Fruit fly (Drosophila melanogaster) whole organism, embryonic: Measurements from ENCODE around the gene CG11367.

Experiments
- Awh ChIP-seq: fragments of 200-800 bp; sonication (Bioruptor generic); IDR thresholded peaks from 2 replicates; pipeline ENCODE4, ENCODE4 v1.3.6; 2022; ENCODE audit warnings: missing biosample characterization, missing genetic modification characterization
- BEAF-32 ChIP-seq: fragments of 200-800 bp; sonication (Bioruptor generic); optimal IDR thresholded peaks from 3 replicates; lab custom pipeline; 2017; ENCODE audit warnings: missing biosample characterization, missing genetic modification characterization, mild to moderate bottlenecking, moderate library complexity, missing genetic modification reagents
- C15 ChIP-seq: fragments of 200-800 bp; sonication (Bioruptor generic); IDR thresholded peaks from 3 replicates; pipeline ENCODE4 v1.3.6; 2022; ENCODE audit warnings: missing biosample characterization, missing genetic modification characterization
- CG11560 ChIP-seq: fragments of 200-800 bp; sonication (Bioruptor generic); IDR thresholded peaks from 3 replicates; pipeline ENCODE4 v1.3.6; 2022; ENCODE audit warnings: missing biosample characterization, missing genetic modification characterization
- CG13424 ChIP-seq: fragments of 200-800 bp; sonication (Bioruptor generic); optimal IDR thresholded peaks from 2 replicates; lab custom pipeline; 2019; ENCODE audit warnings: missing biosample characterization, mild to moderate bottlenecking, missing genetic modification characterization, moderate library complexity
- CG13624 ChIP-seq: fragments of 200-800 bp; sonication (Bioruptor generic); optimal IDR thresholded peaks from 2 replicates; lab custom pipeline; 2016; ENCODE audit warnings: missing biosample characterization, missing genetic modification characterization
- CG14710 ChIP-seq: fragments of 200-800 bp; sonication (Bioruptor generic); optimal IDR thresholded peaks from 3 replicates; lab custom pipeline; 2019; ENCODE audit warnings: missing biosample characterization, mild to moderate bottlenecking, missing genetic modification characterization, moderate library complexity
- CG15696 ChIP-seq: fragments of 200-800 bp; sonication (Bioruptor generic); optimal IDR thresholded peaks from 2 replicates; lab custom pipeline; 2019; ENCODE audit warnings: missing biosample characterization, mild to moderate bottlenecking, missing genetic modification characterization, moderate library complexity
- CG17328 ChIP-seq: fragments of 200-800 bp; sonication (Bioruptor generic); IDR thresholded peaks from 2 replicates; pipeline ENCODE4 v1.3.6; 2022; ENCODE audit warnings: missing biosample characterization, missing genetic modification characterization
- CG18262 ChIP-seq: fragments of 200-800 bp; optimal IDR thresholded peaks from 3 replicates; lab custom pipeline; 2019; ENCODE audit warnings: missing biosample characterization, mild to moderate bottlenecking, missing genetic modification characterization, moderate library complexity
- CG18619 ChIP-seq: fragments of 200-800 bp; sonication (Bioruptor generic); optimal IDR thresholded peaks from 3 replicates; lab custom pipeline; 2017; ENCODE audit warnings: missing biosample characterization, mild to moderate bottlenecking, missing genetic modification characterization
- CG2116 ChIP-seq: fragments of 200-800 bp; sonication (Bioruptor generic); optimal IDR thresholded peaks from 3 replicates; lab custom pipeline; 2018; ENCODE audit warnings: missing biosample characterization, mild to moderate bottlenecking, missing genetic modification characterization
- CG2120 ChIP-seq: fragments of 200-800 bp; sonication (Bioruptor generic); optimal IDR thresholded peaks from 3 replicates; lab custom pipeline; 2016; ENCODE audit warnings: missing biosample characterization, missing genetic modification characterization
- CG31441 ChIP-seq: fragments of 200-800 bp; sonication (Bioruptor generic); IDR thresholded peaks from 2 replicates; pipeline ENCODE4 v1.3.6; 2022; ENCODE audit warnings: missing biosample characterization, missing genetic modification characterization
- CG32772 ChIP-seq: fragments of 200-800 bp; sonication (Bioruptor generic); IDR thresholded peaks from 2 replicates; pipeline ENCODE4 v1.3.6; 2022; ENCODE audit warnings: missing biosample characterization, missing genetic modification characterization
- CG33213 ChIP-seq: fragments of 200-800 bp; sonication (Bioruptor generic); optimal IDR thresholded peaks from 3 replicates; lab custom pipeline; 2016; ENCODE audit warnings: missing biosample characterization, missing genetic modification characterization
- CG34376 ChIP-seq: fragments of 200-800 bp; sonication (Bioruptor generic); optimal IDR thresholded peaks from 2 replicates; lab custom pipeline; 2018; ENCODE audit warnings: missing biosample characterization, mild to moderate bottlenecking, missing genetic modification characterization
- CG42726 ChIP-seq: fragments of 200-800 bp; sonication (Bioruptor generic); IDR thresholded peaks from 2 replicates; pipeline ENCODE4 v1.3.6; 2022; ENCODE audit warnings: missing biosample characterization, missing genetic modification characterization; ENCODE audit not compliant: partially characterized antibody
- CG6765 ChIP-seq: fragments of 200-800 bp; sonication (Bioruptor generic); optimal IDR thresholded peaks from 3 replicates; lab custom pipeline; 2017; ENCODE audit warnings: missing biosample characterization, mild to moderate bottlenecking, missing genetic modification characterization
- CG7786 ChIP-seq: fragments of 200-800 bp; sonication (Bioruptor generic); optimal IDR thresholded peaks from 2 replicates; lab custom pipeline; 2016; ENCODE audit warnings: missing biosample characterization, missing genetic modification characterization
- CG7987 ChIP-seq: fragments of 200-800 bp; sonication (Bioruptor generic); optimal IDR thresholded peaks from 2 replicates; lab custom pipeline; 2018; ENCODE audit warnings: missing biosample characterization, mild to moderate bottlenecking, missing genetic modification characterization, moderate library complexity
- CG9727 ChIP-seq: fragments of 200-800 bp; sonication (Bioruptor generic); optimal IDR thresholded peaks from 3 replicates; lab custom pipeline; 2017; ENCODE audit warnings: missing biosample characterization, mild to moderate bottlenecking, missing genetic modification characterization
- D ChIP-seq, 2 experiments: fragments of 200-800 bp in 1 of 2; fragments of >200 bp in 1 of 2; sonication (Bioruptor generic) in 1 of 2; optimal IDR thresholded peaks; 2 replicates in 1 of 2; 3 replicates in 1 of 2; lab custom pipeline; 2017; ENCODE audit warnings: mild to moderate bottlenecking in 1 of 2, missing biosample characterization in 1 of 2, missing genetic modification characterization in 1 of 2, missing genetic modification reagents in 1 of 2
- D19B ChIP-seq: fragments of 200-800 bp; sonication (Bioruptor generic); optimal IDR thresholded peaks from 2 replicates; lab custom pipeline; 2017; ENCODE audit warnings: missing biosample characterization, mild to moderate bottlenecking, missing genetic modification characterization
- Doc2 ChIP-seq: fragments of 200-800 bp; sonication (Bioruptor generic); IDR thresholded peaks from 2 replicates; pipeline ENCODE4 v1.3.6; 2022; ENCODE audit warnings: missing biosample characterization, missing genetic modification characterization
- Doc3 ChIP-seq: fragments of 200-800 bp; sonication (Bioruptor generic); IDR thresholded peaks from 3 replicates; pipeline ENCODE4 v1.3.6; 2022; ENCODE audit warnings: missing biosample characterization, missing genetic modification characterization; ENCODE audit not compliant: partially characterized antibody
- Fer3 ChIP-seq: fragments of 200-800 bp; sonication (Bioruptor generic); optimal IDR thresholded peaks from 2 replicates; lab custom pipeline; 2018; ENCODE audit warnings: missing biosample characterization, mild to moderate bottlenecking, missing genetic modification characterization, moderate library complexity
- H2.0 ChIP-seq: fragments of 200-800 bp; sonication (Bioruptor generic); IDR thresholded peaks from 2 replicates; pipeline ENCODE4 v1.3.6; 2022; ENCODE audit warnings: missing biosample characterization, missing genetic modification characterization
- MESR4 ChIP-seq: fragments of 200-800 bp; sonication (Bioruptor generic); optimal IDR thresholded peaks from 2 replicates; lab custom pipeline; 2018; ENCODE audit warnings: missing biosample characterization, mild to moderate bottlenecking, missing genetic modification characterization, moderate library complexity
- Max ChIP-seq: fragments of 200-800 bp; sonication (Bioruptor generic); optimal IDR thresholded peaks from 2 replicates; lab custom pipeline; 2016; ENCODE audit warnings: missing biosample characterization, mild to moderate bottlenecking, missing genetic modification characterization
- Mrtf ChIP-seq: fragments of 200-800 bp; sonication (Bioruptor generic); IDR thresholded peaks from 3 replicates; pipeline ENCODE4 v1.3.6; 2022; ENCODE audit warnings: missing biosample characterization, missing genetic modification characterization
- NK7.1 ChIP-seq: fragments of 200-800 bp; sonication (Bioruptor generic); optimal IDR thresholded peaks from 3 replicates; lab custom pipeline; 2016; ENCODE audit warnings: missing biosample characterization, missing genetic modification characterization
- Rfx ChIP-seq: fragments of 200-800 bp; sonication (Bioruptor generic); IDR thresholded peaks from 2 replicates; pipeline ENCODE4 v1.3.6; 2022; ENCODE audit warnings: missing biosample characterization, missing genetic modification characterization
- Tbp ChIP-seq: fragments of >200 bp; optimal IDR thresholded peaks from 2 replicates; lab custom pipeline; 2018; ENCODE audit warnings: missing biosample characterization, missing genetic modification characterization
- ap ChIP-seq: fragments of 200-800 bp; sonication (Bioruptor generic); IDR thresholded peaks from 2 replicates; pipeline ENCODE4 v1.3.6; 2022; ENCODE audit warnings: missing biosample characterization, missing genetic modification characterization
- bowl ChIP-seq: fragments of 200-800 bp; sonication (Bioruptor generic); IDR thresholded peaks from 2 replicates; pipeline ENCODE4 v1.3.6; 2022; ENCODE audit warnings: missing biosample characterization, missing genetic modification characterization
- chn ChIP-seq: fragments of 200-800 bp; sonication (Bioruptor generic); optimal IDR thresholded peaks from 2 replicates; lab custom pipeline; 2016; ENCODE audit warnings: missing biosample characterization, missing genetic modification characterization
- crp ChIP-seq, 2 experiments: fragments of 200-800 bp; sonication (Bioruptor generic); optimal IDR thresholded peaks; 2 replicates in 1 of 2; 3 replicates in 1 of 2; lab custom pipeline; 2017; ENCODE audit warnings: missing biosample characterization in 2 of 2, missing genetic modification characterization in 2 of 2, mild to moderate bottlenecking in 1 of 2, moderate library complexity in 1 of 2
- disco-r ChIP-seq: fragments of 200-800 bp; sonication (Bioruptor generic); optimal IDR thresholded peaks from 2 replicates; lab custom pipeline; 2016; ENCODE audit warnings: missing biosample characterization, missing genetic modification characterization
- gfzf ChIP-seq: fragments of 200-800 bp; sonication (Bioruptor generic); optimal IDR thresholded peaks from 2 replicates; lab custom pipeline; 2016; ENCODE audit warnings: missing biosample characterization, mild to moderate bottlenecking, missing genetic modification characterization, moderate library complexity
- knrl ChIP-seq: fragments of 200-800 bp; sonication (Bioruptor generic); IDR thresholded peaks from 3 replicates; pipeline ENCODE4 v1.3.6; 2022; ENCODE audit warnings: missing biosample characterization, missing genetic modification characterization; ENCODE audit not compliant: partially characterized antibody
- lab ChIP-seq: fragments of 200-800 bp; sonication (Bioruptor generic); optimal IDR thresholded peaks from 3 replicates; lab custom pipeline; 2017; ENCODE audit warnings: missing biosample characterization, missing genetic modification characterization, mild to moderate bottlenecking, moderate library complexity, missing genetic modification reagents
- pita ChIP-seq: fragments of 200-800 bp; sonication (Bioruptor generic); optimal IDR thresholded peaks from 2 replicates; lab custom pipeline; 2017; ENCODE audit warnings: missing biosample characterization, mild to moderate bottlenecking, missing genetic modification characterization
- sim ChIP-seq: fragments of 200-800 bp; sonication (Bioruptor generic); IDR thresholded peaks from 2 replicates; pipeline ENCODE4 v1.3.6; 2022; ENCODE audit warnings: missing biosample characterization, missing genetic modification characterization
- so ChIP-seq: fragments of 200-800 bp; sonication (Bioruptor generic); IDR thresholded peaks from 3 replicates; pipeline ENCODE4 v1.3.6; 2022; ENCODE audit warnings: missing biosample characterization, missing genetic modification characterization
- stc ChIP-seq: fragments of 200-800 bp; sonication (Bioruptor generic); IDR thresholded peaks from 2 replicates; pipeline ENCODE4 v1.3.6; 2022; ENCODE audit warnings: missing biosample characterization, missing genetic modification characterization
- tll ChIP-seq, 2 experiments: fragments of 200-800 bp in 1 of 2; fragments of >200 bp in 1 of 2; sonication (Bioruptor generic) in 1 of 2; optimal IDR thresholded peaks; 2 replicates each; lab custom pipeline; 2017 to 2019; ENCODE audit warnings: missing biosample characterization in 2 of 2, missing genetic modification characterization in 2 of 2, mild to moderate bottlenecking in 1 of 2, moderate library complexity in 1 of 2
- zfh1 ChIP-seq: fragments of 200-800 bp; sonication (Bioruptor generic); IDR thresholded peaks from 3 replicates; pipeline ENCODE4 v1.3.6; 2022; ENCODE audit warnings: missing biosample characterization, missing genetic modification characterization

Gene CG11367

DNA sequence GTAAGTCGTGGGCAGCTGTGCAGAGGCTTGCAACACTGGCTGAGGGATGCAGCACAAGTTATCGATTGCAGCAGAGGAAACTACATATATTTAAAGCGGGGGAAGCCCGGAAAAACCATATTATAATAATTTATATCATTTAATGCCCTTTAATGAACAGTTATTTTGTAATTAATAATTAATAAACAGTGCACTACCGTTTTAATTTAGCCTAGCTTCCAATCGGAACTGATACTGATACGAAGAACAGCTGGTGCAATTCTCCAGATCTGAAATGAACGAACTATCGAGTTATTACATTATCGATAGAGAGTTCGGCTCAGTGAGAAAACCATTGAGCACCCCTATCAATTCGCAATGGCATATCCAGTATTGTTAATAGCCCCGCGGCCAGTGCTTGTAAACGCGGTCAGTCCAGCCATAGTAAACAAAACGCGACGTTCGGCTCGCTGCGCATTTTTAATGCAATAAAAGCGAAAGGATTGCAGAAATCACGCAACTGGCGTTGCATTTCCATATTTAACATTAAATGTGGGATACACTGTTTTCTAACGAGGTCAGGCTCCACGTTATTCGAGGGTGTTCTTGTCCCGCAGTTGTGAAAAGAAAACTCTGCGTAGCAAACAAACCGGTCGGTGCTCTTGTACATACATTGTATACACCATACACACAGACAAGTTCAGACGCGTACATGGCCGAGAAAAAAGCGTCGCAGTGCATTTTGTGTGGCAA is 13.6 kb downstream of the CG11367 start, which contains the start of gene CG7369 (continued):
- peak; percentile 49 for TF ChIP-seq H2.0 (GFP tag; lab: Robert Waterston, UW)
- TF ChIP-seq CG9727 (GFP tag; lab: Kevin White, UChicago), result peak; percentile 89
- TF ChIP-seq Max (GFP tag; lab: Kevin White, UChicago), result peak; percentile 88
- peak; percentile 27 for TF ChIP-seq MESR4 (GFP tag; lab: Kevin White, UChicago)
- TF ChIP-seq CG7987 (GFP tag; lab: Kevin White, UChicago), result peak; percentile 38
- peak; percentile 34 to 81 for TF ChIP-seq crp (GFP tag; optimal IDR thresholded peaks at IDR 0.05; lab: Kevin White, UChicago)
- TF ChIP-seq CG34376, result peak; percentile 83
- TF ChIP-seq CG2116 (GFP tag; lab: Kevin White, UChicago), result peak; percentile 93
- TF ChIP-seq sim (GFP tag; lab: Robert Waterston, UW), result no peak
- peak; percentile 82 for TF ChIP-seq CG13624 (GFP tag; lab: Kevin White, UChicago)
- peak; percentile 54; the same call in 1 of the 3 replicates for TF ChIP-seq so (GFP tag; lab: Robert Waterston, UW)
- peak; percentile 45; the same call in 1 of the 2 replicates for TF ChIP-seq Awh (GFP tag; lab: Robert Waterston, UW)
- TF ChIP-seq bowl, result no peak
- peak; percentile 63 for TF ChIP-seq CG17328 (GFP tag; lab: Robert Waterston, UW)
- peak; percentile 77 for TF ChIP-seq CG7786 (GFP tag; lab: Kevin White, UChicago)
- peak; percentile 32 for TF ChIP-seq NK7.1 (GFP tag; lab: Kevin White, UChicago)
- no peak; the same call in 1 of the 2 replicates for TF ChIP-seq stc (GFP tag; lab: Robert Waterston, UW)
- TF ChIP-seq CG33213 (GFP tag; lab: Kevin White, UChicago), result peak; percentile 75
- no peak for TF ChIP-seq pita
- peak; percentile 89 for TF ChIP-seq Rfx (GFP tag; lab: Robert Waterston, UW)
- peak; percentile 63 for TF ChIP-seq CG15696 (tag; lab: Kevin White, UChicago)
- TF ChIP-seq CG31441 (GFP tag; lab: Robert Waterston, UW), result peak; percentile 78
- peak; percentile 91 for TF ChIP-seq BEAF-32
- TF ChIP-seq knrl (GFP tag; lab: Robert Waterston, UW), result peak; percentile 86
- TF ChIP-seq zfh1, result peak; percentile 47; the same call in 2 of the 3 replicates
- peak; percentile 83 for TF ChIP-seq lab (GFP tag; lab: Kevin White, UChicago)
- TF ChIP-seq CG18619 (GFP tag; lab: Kevin White, UChicago), result peak; percentile 89
- TF ChIP-seq chn, result peak; percentile 81
- TF ChIP-seq CG32772 (GFP tag; lab: Robert Waterston, UW), result peak; percentile 79
- TF ChIP-seq ap, result peak; percentile 47
- no peak for TF ChIP-seq C15 (GFP tag; lab: Robert Waterston, UW)
- TF ChIP-seq gfzf (GFP tag; lab: Kevin White, UChicago), result no peak
- no peak for TF ChIP-seq D (optimal IDR thresholded peaks at IDR 0.05; lab: Kevin White, UChicago)
- peak; percentile 81 for TF ChIP-seq D (GFP tag; optimal IDR thresholded peaks at IDR 0.05; lab: Kevin White, UChicago)
- TF ChIP-seq D19B (GFP tag; lab: Kevin White, UChicago), result peak; percentile 70
- TF ChIP-seq CG42726, result no peak
- peak; percentile 87 for TF ChIP-seq CG14710 (tag; lab: Kevin White, UChicago)
- peak; percentile 55; the same call in 1 of the 2 replicates for TF ChIP-seq Doc2
- peak; percentile 70 for TF ChIP-seq Mrtf (GFP tag; lab: Robert Waterston, UW)
- TF ChIP-seq CG13424 (tag; lab: Kevin White, UChicago), result peak; percentile 81
- peak; percentile 51 for TF ChIP-seq CG6765 (GFP tag; lab: Kevin White, UChicago)
- peak; percentile 86 for TF ChIP-seq Doc3 (GFP tag; lab: Robert Waterston, UW)
- no peak for TF ChIP-seq disco-r
- TF ChIP-seq CG18262 (tag; lab: Kevin White, UChicago), result peak; percentile 81
- peak; percentile 49 to 84 for TF ChIP-seq tll (GFP tag; optimal IDR thresholded peaks at IDR 0.05; lab: Kevin White, UChicago)
- TF ChIP-seq Fer3 (tag; lab: Kevin White, UChicago), result peak; percentile 77
- no peak for TF ChIP-seq Tbp
- TF ChIP-seq CG11560 (tag; lab: Robert Waterston, UW), result no peak; the same call in 1 of the 3 replicates
- peak; percentile 92 for TF ChIP-seq CG2120 (GFP tag; lab: Kevin White, UChicago)
